Fruit fly (Drosophila melanogaster) whole organism, prepupa: Measurements from ENCODE around the gene CG31178.

Source experiments
- Blimp-1 ChIP-seq: fragments of 200-800 bp; sonication (Bioruptor generic); optimal IDR thresholded peaks from 3 replicates; lab custom pipeline; 2017; ENCODE audit warnings: missing biosample characterization, missing genetic modification characterization, mild to moderate bottlenecking, moderate library complexity, missing genetic modification reagents
- CG10631 ChIP-seq: fragments of 200-800 bp; sonication (Bioruptor generic); optimal IDR thresholded peaks from 2 replicates; lab custom pipeline; 2016; ENCODE audit warnings: missing biosample characterization, missing genetic modification characterization
- CG10669 ChIP-seq: fragments of 200-800 bp; sonication (Bioruptor generic); optimal IDR thresholded peaks from 3 replicates; lab custom pipeline; 2018; ENCODE audit warnings: missing biosample characterization, mild to moderate bottlenecking, missing genetic modification characterization, moderate library complexity
- CG11294 ChIP-seq: fragments of 200-800 bp; sonication (Bioruptor generic); IDR thresholded peaks from 2 replicates; pipeline ENCODE4 v1.3.6; 2022; ENCODE audit warnings: missing biosample characterization, missing genetic modification characterization
- CG15336 ChIP-seq: fragments of 200-800 bp; sonication (Bioruptor generic); IDR thresholded peaks from 2 replicates; pipeline ENCODE4 v1.3.6; 2022; ENCODE audit warnings: missing biosample characterization, missing genetic modification characterization
- CG1621 ChIP-seq: fragments of 200-800 bp; sonication (Bioruptor generic); optimal IDR thresholded peaks from 3 replicates; lab custom pipeline; 2018; ENCODE audit warnings: missing biosample characterization, mild to moderate bottlenecking, missing genetic modification characterization
- CG16779 ChIP-seq: fragments of 200-800 bp; sonication (Bioruptor generic); optimal IDR thresholded peaks from 3 replicates; lab custom pipeline; 2017; ENCODE audit warnings: missing biosample characterization, mild to moderate bottlenecking, missing genetic modification characterization
- CG3032 ChIP-seq: fragments of 200-800 bp; optimal IDR thresholded peaks from 2 replicates; lab custom pipeline; 2019; ENCODE audit warnings: missing biosample characterization, mild to moderate bottlenecking, missing genetic modification characterization, moderate library complexity
- CG31627 ChIP-seq: fragments of 200-800 bp; sonication (Bioruptor generic); optimal IDR thresholded peaks from 3 replicates; lab custom pipeline; 2016; ENCODE audit warnings: missing biosample characterization, missing genetic modification characterization
- CG32006 ChIP-seq: fragments of 200-800 bp; sonication (Bioruptor generic); optimal IDR thresholded peaks from 3 replicates; lab custom pipeline; 2017; ENCODE audit warnings: missing biosample characterization, mild to moderate bottlenecking, missing genetic modification characterization
- CG34406 ChIP-seq: fragments of 200-800 bp; sonication (Bioruptor generic); optimal IDR thresholded peaks from 3 replicates; lab custom pipeline; 2016; ENCODE audit warnings: missing biosample characterization, missing genetic modification characterization
- CG3919 ChIP-seq: fragments of 200-800 bp; sonication (Bioruptor generic); optimal IDR thresholded peaks from 3 replicates; lab custom pipeline; 2016; ENCODE audit warnings: missing biosample characterization, missing genetic modification characterization
- CG4318 ChIP-seq: fragments of 200-800 bp; sonication (Bioruptor generic); optimal IDR thresholded peaks from 3 replicates; lab custom pipeline; 2017; ENCODE audit warnings: missing biosample characterization, mild to moderate bottlenecking, missing genetic modification characterization
- CG6163 ChIP-seq: fragments of 200-800 bp; sonication (Bioruptor generic); IDR thresholded peaks from 3 replicates; pipeline ENCODE4 v1.3.6; 2022; ENCODE audit warnings: missing biosample characterization, missing genetic modification characterization
- CG6276 ChIP-seq: fragments of 200-800 bp; sonication (Bioruptor generic); optimal IDR thresholded peaks from 2 replicates; lab custom pipeline; 2017; ENCODE audit warnings: missing biosample characterization, mild to moderate bottlenecking, missing genetic modification characterization
- CG6792 ChIP-seq: fragments of 200-800 bp; sonication (Bioruptor generic); optimal IDR thresholded peaks from 3 replicates; lab custom pipeline; 2016; ENCODE audit warnings: missing biosample characterization, missing genetic modification characterization
- CG6854 ChIP-seq: fragments of 200-800 bp; sonication (Bioruptor generic); optimal IDR thresholded peaks from 2 replicates; lab custom pipeline; 2017; ENCODE audit warnings: missing biosample characterization, mild to moderate bottlenecking, missing genetic modification characterization
- CG7368 ChIP-seq: fragments of 200-800 bp; sonication (Bioruptor generic); optimal IDR thresholded peaks from 3 replicates; lab custom pipeline; 2016; ENCODE audit warnings: missing biosample characterization, missing genetic modification characterization
- CG8119 ChIP-seq: fragments of 200-800 bp; sonication (Bioruptor generic); IDR thresholded peaks from 3 replicates; pipeline ENCODE4 v1.3.6; 2022; ENCODE audit warnings: missing biosample characterization, missing genetic modification characterization
- CG8319 ChIP-seq: fragments of 200-800 bp; sonication (Bioruptor generic); optimal IDR thresholded peaks from 3 replicates; lab custom pipeline; 2016; ENCODE audit warnings: missing biosample characterization, missing genetic modification characterization
- Eip75B ChIP-seq: fragments of 200-800 bp; sonication (Bioruptor generic); optimal IDR thresholded peaks from 3 replicates; lab custom pipeline; 2016; ENCODE audit warnings: missing biosample characterization, missing genetic modification characterization
- Eip78C ChIP-seq: fragments of 200-800 bp; sonication (Bioruptor generic); peaks from one replicate; lab custom pipeline; 2016; ENCODE audit warnings: missing biosample characterization, missing genetic modification characterization
- Eip93F ChIP-seq: fragments of 200-800 bp; sonication (Bioruptor generic); optimal IDR thresholded peaks from 2 replicates; lab custom pipeline; 2016; ENCODE audit warnings: missing biosample characterization, mild to moderate bottlenecking, missing genetic modification characterization
- Ets21C ChIP-seq: fragments of 200-800 bp; sonication (Bioruptor generic); optimal IDR thresholded peaks from 3 replicates; lab custom pipeline; 2016; ENCODE audit warnings: missing biosample characterization, missing genetic modification characterization
- Hr4 ChIP-seq: fragments of 200-800 bp; sonication (Bioruptor generic); optimal IDR thresholded peaks from 3 replicates; lab custom pipeline; 2016; ENCODE audit warnings: missing biosample characterization, missing genetic modification characterization
- Lpt ChIP-seq: fragments of 200-800 bp; sonication (Bioruptor generic); optimal IDR thresholded peaks from 3 replicates; lab custom pipeline; 2016; ENCODE audit warnings: missing biosample characterization, missing genetic modification characterization
- OdsH ChIP-seq: fragments of 200-800 bp; sonication (Bioruptor generic); optimal IDR thresholded peaks from 3 replicates; lab custom pipeline; 2016; ENCODE audit warnings: missing biosample characterization, missing genetic modification characterization
- Smox ChIP-seq: fragments of 200-800 bp; sonication (Bioruptor generic); optimal IDR thresholded peaks from 3 replicates; lab custom pipeline; 2016; ENCODE audit warnings: missing biosample characterization, missing genetic modification characterization
- Sox102F ChIP-seq: fragments of 200-800 bp; sonication (Bioruptor generic); optimal IDR thresholded peaks from 2 replicates; lab custom pipeline; 2016; ENCODE audit warnings: missing biosample characterization, mild to moderate bottlenecking, missing genetic modification characterization
- achi ChIP-seq: fragments of 200-800 bp; sonication (Bioruptor generic); optimal IDR thresholded peaks from 3 replicates; lab custom pipeline; 2016; ENCODE audit warnings: missing biosample characterization, missing genetic modification characterization
- acj6 ChIP-seq: fragments of 200-800 bp; sonication (Bioruptor generic); optimal IDR thresholded peaks from 3 replicates; lab custom pipeline; 2016; ENCODE audit warnings: missing biosample characterization, missing genetic modification characterization
- cyc ChIP-seq: fragments of 200-800 bp; sonication (Bioruptor generic); optimal IDR thresholded peaks from 3 replicates; lab custom pipeline; 2016; ENCODE audit warnings: missing biosample characterization, missing genetic modification characterization
- dac ChIP-seq: fragments of 200-800 bp; sonication (Bioruptor generic); optimal IDR thresholded peaks from 2 replicates; lab custom pipeline; 2017; ENCODE audit warnings: missing biosample characterization, mild to moderate bottlenecking, missing genetic modification characterization
- dsx ChIP-seq: fragments of 200-800 bp; optimal IDR thresholded peaks from 3 replicates; lab custom pipeline; 2019; ENCODE audit warnings: missing biosample characterization, mild to moderate bottlenecking, missing genetic modification characterization, moderate library complexity; ENCODE audit not compliant: poor library complexity, severe bottlenecking
- eg ChIP-seq: fragments of 200-800 bp; sonication (Bioruptor generic); IDR thresholded peaks from 3 replicates; pipeline ENCODE4 v1.3.6; 2022; ENCODE audit warnings: missing biosample characterization, missing genetic modification characterization
- esn ChIP-seq: fragments of 200-800 bp; sonication (Bioruptor generic); optimal IDR thresholded peaks from 2 replicates; lab custom pipeline; 2016; ENCODE audit warnings: missing biosample characterization, mild to moderate bottlenecking, missing genetic modification characterization, moderate library complexity
- fd59A ChIP-seq: fragments of 200-800 bp; sonication (Bioruptor generic); optimal IDR thresholded peaks from 2 replicates; lab custom pipeline; 2017; ENCODE audit warnings: missing biosample characterization, mild to moderate bottlenecking, missing genetic modification characterization, missing genetic modification reagents
- fd85E ChIP-seq: fragments of 200-800 bp; sonication (Bioruptor generic); optimal IDR thresholded peaks from 3 replicates; lab custom pipeline; 2016; ENCODE audit warnings: missing biosample characterization, missing genetic modification characterization
- fkh ChIP-seq: fragments of 200-800 bp; sonication (Bioruptor generic); optimal IDR thresholded peaks from 3 replicates; lab custom pipeline; 2017; ENCODE audit warnings: missing biosample characterization, mild to moderate bottlenecking, missing genetic modification characterization, moderate library complexity
- lz ChIP-seq: fragments of 200-800 bp; sonication (Bioruptor generic); optimal IDR thresholded peaks from 3 replicates; lab custom pipeline; 2016; ENCODE audit warnings: missing biosample characterization, missing genetic modification characterization
- pdm3 ChIP-seq: fragments of 200-800 bp; sonication (Bioruptor generic); optimal IDR thresholded peaks from 3 replicates; lab custom pipeline; 2016; ENCODE audit warnings: missing biosample characterization, missing genetic modification characterization
- salr ChIP-seq, 2 experiments: fragments of 200-800 bp; sonication (Bioruptor generic); optimal IDR thresholded peaks; 3 replicates each; lab custom pipeline; 2016 to 2018; ENCODE audit warnings: missing biosample characterization in 2 of 2, missing genetic modification characterization in 2 of 2, mild to moderate bottlenecking in 1 of 2
- spab ChIP-seq: fragments of 200-800 bp; sonication (Bioruptor generic); optimal IDR thresholded peaks from 2 replicates; lab custom pipeline; 2017; ENCODE audit warnings: missing biosample characterization, mild to moderate bottlenecking, missing genetic modification characterization, missing genetic modification reagents
- ss ChIP-seq, 2 experiments: fragments of 200-800 bp; sonication (Bioruptor generic); optimal IDR thresholded peaks; 2 replicates in 1 of 2; 3 replicates in 1 of 2; lab custom pipeline; 2017 to 2018; ENCODE audit warnings: mild to moderate bottlenecking in 2 of 2, missing biosample characterization in 2 of 2, missing genetic modification characterization in 2 of 2, moderate library complexity in 1 of 2
- topi ChIP-seq: fragments of 200-800 bp; sonication (Bioruptor generic); optimal IDR thresholded peaks from 3 replicates; lab custom pipeline; 2016; ENCODE audit warnings: missing biosample characterization, missing genetic modification characterization
- vri ChIP-seq: fragments of 200-800 bp; sonication (Bioruptor generic); optimal IDR thresholded peaks from 3 replicates; lab custom pipeline; 2016; ENCODE audit warnings: missing biosample characterization, mild to moderate bottlenecking, missing genetic modification characterization

The CG31178 gene

DNA sequence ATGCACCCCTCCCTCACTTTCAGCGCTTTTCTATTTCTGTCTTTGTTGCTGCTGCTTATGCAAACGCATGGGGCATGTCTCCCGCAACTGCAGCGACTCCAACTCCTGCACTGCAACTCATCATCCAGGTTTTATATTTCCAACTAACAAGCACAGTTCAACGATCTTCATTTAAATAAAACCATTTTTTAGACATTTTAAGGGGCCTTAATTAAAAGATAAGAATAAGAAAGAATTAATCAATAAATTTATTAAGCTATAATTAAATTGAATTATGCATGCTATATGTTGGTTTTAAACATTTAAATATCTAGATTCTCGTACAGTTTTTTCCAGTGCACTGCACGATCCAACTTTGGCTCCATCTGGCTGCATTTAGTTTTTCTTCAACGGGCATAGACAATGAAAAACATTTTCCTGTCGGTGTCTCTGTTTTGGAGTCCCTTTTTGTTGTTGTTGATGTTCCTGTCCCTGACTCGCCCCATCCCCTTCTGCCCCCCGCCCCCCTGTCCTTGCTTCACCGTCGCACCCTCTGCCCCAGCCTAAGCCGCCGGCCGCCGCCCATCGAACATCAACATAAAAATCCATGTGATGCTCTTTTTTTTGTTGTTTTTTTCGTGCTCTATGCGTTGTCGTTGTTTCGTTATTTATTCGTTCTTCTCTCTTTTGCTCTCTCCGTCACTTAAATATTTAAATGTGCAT lies 44.6 kb upstream of the CG31178 start (continued):
- TF ChIP-seq esn (GFP tag; lab: Kevin White, UChicago): peak; percentile 24
- TF ChIP-seq Eip75B (GFP tag; lab: Kevin White, UChicago): peak; percentile 64
- peak; percentile 73 for TF ChIP-seq dsx (GFP tag; lab: Kevin White, UChicago)
- TF ChIP-seq OdsH (GFP tag; lab: Kevin White, UChicago): peak; percentile 81
- TF ChIP-seq acj6: peak; percentile 77
- TF ChIP-seq pdm3 (GFP tag; lab: Kevin White, UChicago): peak; percentile 67
- peak; percentile 82 for TF ChIP-seq CG6276 (GFP tag; lab: Kevin White, UChicago)
- peak; percentile 58 for TF ChIP-seq CG7368
- TF ChIP-seq Eip93F (GFP tag; lab: Kevin White, UChicago): no peak
- TF ChIP-seq achi: peak; percentile 83
- TF ChIP-seq fkh (GFP tag; lab: Kevin White, UChicago): no peak
- TF ChIP-seq CG6163 (GFP tag; lab: Robert Waterston, UW): peak; percentile 82
- no peak for TF ChIP-seq fd85E
- peak; percentile 7 for TF ChIP-seq CG8319

DNA sequence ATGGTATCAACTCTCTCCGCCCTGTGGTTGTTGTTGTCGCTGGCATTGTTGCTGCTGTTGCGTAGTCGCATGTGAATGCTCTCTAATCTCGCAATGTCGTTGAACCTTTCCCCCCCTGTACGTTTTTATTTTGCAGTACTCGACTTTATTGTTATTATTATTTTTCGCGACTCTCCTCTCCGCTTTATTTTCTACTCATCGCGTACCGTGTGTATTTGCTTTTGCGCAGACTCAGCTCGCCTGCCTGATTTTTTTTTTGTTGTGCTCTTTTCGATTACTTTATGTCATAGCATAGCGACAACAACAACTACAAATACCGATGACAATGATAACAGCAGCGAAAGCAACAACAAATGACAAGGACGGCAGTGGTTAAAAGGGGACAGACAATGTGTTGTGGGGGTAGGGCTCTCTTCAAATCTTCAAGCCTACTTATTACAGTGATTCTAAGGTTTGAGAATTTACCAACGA lies 44.0 kb upstream of the CG31178 start:
- TF ChIP-seq OdsH (GFP tag; lab: Kevin White, UChicago) (no peak), ss (GFP tag; optimal IDR thresholded peaks at IDR 0.05; lab: Kevin White, UChicago) (no peak), CG4318 (GFP tag; lab: Kevin White, UChicago) (no peak), CG6163 (GFP tag; lab: Robert Waterston, UW) (no peak; the same call in none of the 3 replicates), CG8119 (GFP tag; lab: Robert Waterston, UW) (no peak), achi (peak; percentile 25), Lpt (GFP tag; lab: Kevin White, UChicago) (no peak), Sox102F (peak; percentile 31), CG10669 (peak; percentile 62), fkh (GFP tag; lab: Kevin White, UChicago) (peak; percentile 28), vri (GFP tag; lab: Kevin White, UChicago) (peak; percentile 98), CG16779 (tag; lab: Kevin White, UChicago) (no peak), Smox (GFP tag; lab: Kevin White, UChicago) (peak; percentile 5), spab (GFP tag; lab: Kevin White, UChicago) (no peak), CG15336 (GFP tag; lab: Robert Waterston, UW) (no peak), dsx (GFP tag; lab: Kevin White, UChicago) (peak; percentile 38), Ets21C (no peak), CG10631 (peak; percentile 2), fd59A (GFP tag; lab: Kevin White, UChicago) (peak; percentile 36), CG6276 (GFP tag; lab: Kevin White, UChicago) (no peak), CG8319 (no peak), topi (GFP tag; lab: Kevin White, UChicago) (peak; percentile 52), CG7368 (no peak), CG34406 (GFP tag; lab: Kevin White, UChicago) (no peak), lz (peak; percentile 6), dac (no peak), acj6 (no peak), Blimp-1 (no peak), CG11294 (GFP tag; lab: Robert Waterston, UW) (no peak), Eip78C (GFP tag; lab: Kevin White, UChicago) (peak; percentile 83), CG32006 (no peak), cyc (GFP tag; lab: Kevin White, UChicago) (peak; percentile 35), CG31627 (GFP tag; lab: Kevin White, UChicago) (peak; percentile 36), Hr4 (GFP tag; lab: Kevin White, UChicago) (peak; percentile 42), esn (GFP tag; lab: Kevin White, UChicago) (peak; percentile 48), CG1621 (tag; lab: Kevin White, UChicago) (peak; percentile 31), eg (GFP tag; lab: Robert Waterston, UW) (peak; percentile 21; the same call in 2 of the 3 replicates), CG3919 (GFP tag; lab: Kevin White, UChicago) (no peak), salr (GFP tag; optimal IDR thresholded peaks at IDR 0.05; lab: Kevin White, UChicago) (peak in 1 of 2 experiments; percentile 22), CG3032 (tag; lab: Kevin White, UChicago) (peak; percentile 53), CG6792 (GFP tag; lab: Kevin White, UChicago) (no peak), CG6854 (GFP tag; lab: Kevin White, UChicago) (peak; percentile 26), Eip93F (GFP tag; lab: Kevin White, UChicago) (peak; percentile 18)
